Worm (Caenorhabditis elegans) whole organism, L4/young adult: Measurements from ENCODE around the gene chil-24.

ENCODE experiments used
- W03F9.2 ChIP-seq: fragments of 150-350 bp; optimal IDR thresholded peaks from 2 replicates; lab custom pipeline; 2014; ENCODE audit warnings: missing biosample characterization, missing genetic modification characterization
- dao-5 ChIP-seq: sonication (generic microtip); optimal IDR thresholded peaks from 2 replicates; lab custom pipeline; 2016; ENCODE audit warnings: missing genotype, missing genetic modification characterization, moderate library complexity, missing compliant biosample characterization
- him-1 ChIP-seq: sonication (generic microtip); optimal IDR thresholded peaks from 2 replicates; lab custom pipeline; 2016; ENCODE audit warnings: missing genotype, missing genetic modification reagents, missing genetic modification characterization, missing compliant biosample characterization

Gene chil-24

ce11 chrII:3129007-3129406 lies at the start of gene chil-24:
TSS of gene chil-24 (plus strand) at chrII:3129162.
- TF ChIP-seq W03F9.2 (tag; lab: Kevin White, UChicago) (no peak), dao-5 (no peak), him-1 (tag; lab: Kevin White, UChicago) (no peak)

- TF ChIP-seq him-1 (tag; lab: Kevin White, UChicago) (no peak), W03F9.2 (tag; lab: Kevin White, UChicago) (no peak)
Measured at ce11 chrII:3087134-3087533, 41.8 kb upstream of the chil-24 start.

ce11 chrII:3091268-3091667 lies 37.7 kb upstream of the chil-24 start, which contains the start of gene srg-21:
TSS of gene srg-21 (minus strand) at chrII:3091368.
- no peak for TF ChIP-seq him-1 (tag; lab: Kevin White, UChicago)
- TF ChIP-seq W03F9.2 (tag; lab: Kevin White, UChicago): no peak
- no peak for TF ChIP-seq dao-5

- TF ChIP-seq W03F9.2 (tag; lab: Kevin White, UChicago) (no peak), him-1 (tag; lab: Kevin White, UChicago) (no peak), dao-5 (no peak)
Measured at ce11 chrII:3093352-3093751, 35.6 kb upstream of the chil-24 start, which contains the start of gene srg-22. TSS of gene srg-22 (minus strand) at chrII:3093452.

ce11 chrII:3096060-3096459 lies 32.9 kb upstream of the chil-24 start, which contains the start of gene srg-23:
TSS of gene srg-23 (minus strand) at chrII:3096160.
- no peak for TF ChIP-seq him-1 (tag; lab: Kevin White, UChicago)

- no peak for TF ChIP-seq dao-5
- TF ChIP-seq him-1 (tag; lab: Kevin White, UChicago): no peak
- no peak for TF ChIP-seq W03F9.2 (tag; lab: Kevin White, UChicago)
Measured at ce11 chrII:3096857-3097256, 32.1 kb upstream of the chil-24 start, which contains the start of gene Y25C1A.14. TSS of gene Y25C1A.14 (minus strand) at chrII:3096957.

ce11 chrII:3100546-3100945 lies 28.4 kb upstream of the chil-24 start, which contains the start of gene srg-24:
TSS of gene srg-24 (minus strand) at chrII:3100646.
- no peak for TF ChIP-seq him-1 (tag; lab: Kevin White, UChicago)
- TF ChIP-seq W03F9.2 (tag; lab: Kevin White, UChicago): no peak
- TF ChIP-seq dao-5: no peak

- TF ChIP-seq W03F9.2 (tag; lab: Kevin White, UChicago) (no peak), him-1 (tag; lab: Kevin White, UChicago) (no peak), dao-5 (no peak)
Measured at ce11 chrII:3102018-3102417, 26.9 kb upstream of the chil-24 start, which contains the start of gene clec-121. TSS of gene clec-121 (plus strand) at chrII:3102318.

- TF ChIP-seq him-1 (tag; lab: Kevin White, UChicago): no peak
- TF ChIP-seq W03F9.2 (tag; lab: Kevin White, UChicago): no peak
- no peak for TF ChIP-seq dao-5
Measured at ce11 chrII:3105765-3106164, 23.2 kb upstream of the chil-24 start, which contains the start of gene clec-122. TSS of gene clec-122 (plus strand) at chrII:3106065.

ce11 chrII:3108101-3108500 lies 20.9 kb upstream of the chil-24 start:
- TF ChIP-seq him-1 (tag; lab: Kevin White, UChicago): no peak
- no peak for TF ChIP-seq W03F9.2 (tag; lab: Kevin White, UChicago)
- no peak for TF ChIP-seq dao-5

- TF ChIP-seq him-1 (tag; lab: Kevin White, UChicago): no peak
- no peak for TF ChIP-seq W03F9.2 (tag; lab: Kevin White, UChicago)
- no peak for TF ChIP-seq dao-5
Measured at ce11 chrII:3109533-3109932, 19.4 kb upstream of the chil-24 start.

- TF ChIP-seq W03F9.2 (tag; lab: Kevin White, UChicago) (no peak), him-1 (tag; lab: Kevin White, UChicago) (no peak), dao-5 (no peak)
Measured at ce11 chrII:3110099-3110498, 18.9 kb upstream of the chil-24 start.

- no peak for TF ChIP-seq dao-5
- no peak for TF ChIP-seq him-1 (tag; lab: Kevin White, UChicago)
- TF ChIP-seq W03F9.2 (tag; lab: Kevin White, UChicago): no peak
Measured at ce11 chrII:3111147-3111546, 17.8 kb upstream of the chil-24 start, which contains the start of gene Y25C1A.13. TSS of gene Y25C1A.13 (minus strand) at chrII:3111247.

ce11 chrII:3112313-3112712 lies 16.6 kb upstream of the chil-24 start, which contains the start of gene Y25C1A.2:
TSS of gene Y25C1A.2 (plus strand) at chrII:3112613.
- TF ChIP-seq W03F9.2 (tag; lab: Kevin White, UChicago) (no peak), him-1 (tag; lab: Kevin White, UChicago) (no peak)

ce11 chrII:3113289-3113688 lies 15.7 kb upstream of the chil-24 start:
- TF ChIP-seq W03F9.2 (tag; lab: Kevin White, UChicago) (no peak), dao-5 (no peak), him-1 (tag; lab: Kevin White, UChicago) (no peak)
